Fruit fly (Drosophila melanogaster) whole organism, embryonic: ENCODE results near the gene Cfp1.
A peak's percentile ranks its signal among the peaks of the same experiment; 100 is the strongest.

Experiments used
- Atf6 ChIP-seq: fragments of 200-800 bp; sonication (Bioruptor generic); IDR thresholded peaks from 2 replicates; pipeline ENCODE4 v1.3.6; 2022; ENCODE audit warnings: missing biosample characterization, missing genetic modification characterization
- Bteb2 ChIP-seq: fragments of 200-800 bp; sonication (Bioruptor generic); optimal IDR thresholded peaks from 2 replicates; lab custom pipeline; 2016; ENCODE audit warnings: missing biosample characterization, missing genetic modification characterization
- CG1024 ChIP-seq: fragments of 200-800 bp; sonication (Bioruptor generic); IDR thresholded peaks from 2 replicates; pipeline ENCODE4 v1.3.6; 2022; ENCODE audit warnings: missing biosample characterization, missing genetic modification characterization
- CG10267 ChIP-seq: fragments of 200-800 bp; sonication (Bioruptor generic); optimal IDR thresholded peaks from 2 replicates; lab custom pipeline; 2018; ENCODE audit warnings: missing biosample characterization, mild to moderate bottlenecking, missing genetic modification characterization, moderate library complexity
- CG10366 ChIP-seq: fragments of 200-800 bp; sonication (Bioruptor generic); IDR thresholded peaks from 2 replicates; pipeline ENCODE4 v1.3.6; 2022; ENCODE audit warnings: missing biosample characterization, missing genetic modification characterization
- CG10565 ChIP-seq: fragments of 200-800 bp; sonication (Bioruptor generic); optimal IDR thresholded peaks from 3 replicates; lab custom pipeline; 2016; ENCODE audit warnings: missing biosample characterization, mild to moderate bottlenecking, missing genetic modification characterization
- CG11085 ChIP-seq: fragments of 200-800 bp; sonication (Bioruptor generic); IDR thresholded peaks from 2 replicates; pipeline ENCODE4 v1.3.6; 2022; ENCODE audit warnings: missing biosample characterization, missing genetic modification characterization
- CG12391 ChIP-seq: fragments of 200-800 bp; sonication (Bioruptor generic); optimal IDR thresholded peaks from 3 replicates; lab custom pipeline; 2018; ENCODE audit warnings: missing biosample characterization, mild to moderate bottlenecking, missing genetic modification characterization, moderate library complexity
- CG15601 ChIP-seq: fragments of 200-800 bp; sonication (Bioruptor generic); optimal IDR thresholded peaks from 3 replicates; lab custom pipeline; 2019; ENCODE audit warnings: missing biosample characterization, mild to moderate bottlenecking, missing genetic modification characterization, moderate library complexity
- CG1602 ChIP-seq: fragments of 200-800 bp; sonication (Bioruptor generic); optimal IDR thresholded peaks from 3 replicates; lab custom pipeline; 2016; ENCODE audit warnings: missing biosample characterization, missing genetic modification characterization
- CG16815 ChIP-seq: fragments of 200-800 bp; sonication (Bioruptor generic); optimal IDR thresholded peaks from 3 replicates; lab custom pipeline; 2017; ENCODE audit warnings: missing biosample characterization, mild to moderate bottlenecking, missing genetic modification characterization
- CG17385 ChIP-seq: fragments of 200-800 bp; sonication (Bioruptor generic); optimal IDR thresholded peaks from 3 replicates; lab custom pipeline; 2018; ENCODE audit warnings: missing biosample characterization, mild to moderate bottlenecking, missing genetic modification characterization
- CG17612 ChIP-seq: fragments of 200-800 bp; sonication (Bioruptor generic); IDR thresholded peaks from 2 replicates; pipeline ENCODE4 v1.3.6; 2022; ENCODE audit warnings: missing biosample characterization, missing genetic modification characterization
- CG17802 ChIP-seq: fragments of 200-800 bp; sonication (Bioruptor generic); optimal IDR thresholded peaks from 2 replicates; lab custom pipeline; 2018; ENCODE audit warnings: missing biosample characterization, mild to moderate bottlenecking, missing genetic modification characterization, moderate library complexity
- CG2712 ChIP-seq: fragments of 200-800 bp; optimal IDR thresholded peaks from 3 replicates; lab custom pipeline; 2019; ENCODE audit warnings: missing biosample characterization, mild to moderate bottlenecking, missing genetic modification characterization, moderate library complexity
- CG34224 ChIP-seq: fragments of 200-800 bp; sonication (Bioruptor generic); IDR thresholded peaks from 3 replicates; pipeline ENCODE4 v1.3.6; 2022; ENCODE audit warnings: missing biosample characterization, missing genetic modification characterization; ENCODE audit not compliant: partially characterized antibody
- CG7839 ChIP-seq: fragments of 200-800 bp; sonication (Bioruptor generic); optimal IDR thresholded peaks from 3 replicates; lab custom pipeline; 2018; ENCODE audit warnings: missing biosample characterization, mild to moderate bottlenecking, missing genetic modification characterization, moderate library complexity
- Chrac-16 ChIP-seq: fragments of 200-800 bp; sonication (Bioruptor generic); optimal IDR thresholded peaks from 3 replicates; lab custom pipeline; 2016; ENCODE audit warnings: missing biosample characterization, missing genetic modification characterization
- CkIIα-i1 ChIP-seq: fragments of 200-800 bp; sonication (Bioruptor generic); IDR thresholded peaks from 2 replicates; pipeline ENCODE4 v1.3.6; 2022; ENCODE audit warnings: missing biosample characterization, missing genetic modification characterization
- ERR ChIP-seq: fragments of 200-800 bp; sonication (Bioruptor generic); optimal IDR thresholded peaks from 2 replicates; lab custom pipeline; 2016; ENCODE audit warnings: missing biosample characterization, missing genetic modification characterization
- Ets65A ChIP-seq: fragments of 200-800 bp; sonication (Bioruptor generic); peaks from one replicate; lab custom pipeline; 2016; ENCODE audit warnings: missing biosample characterization, missing genetic modification characterization
- HLHmδ ChIP-seq: fragments of 200-800 bp; sonication (Bioruptor generic); optimal IDR thresholded peaks from 2 replicates; lab custom pipeline; 2018; ENCODE audit warnings: missing biosample characterization, mild to moderate bottlenecking, missing genetic modification characterization, moderate library complexity
- Hmr ChIP-seq: fragments of 200-800 bp; sonication (Bioruptor generic); optimal IDR thresholded peaks from 3 replicates; lab custom pipeline; 2017; ENCODE audit warnings: mild to moderate bottlenecking, missing biosample characterization, missing genetic modification reagents, missing genetic modification characterization
- Kr ChIP-seq: fragments of 200-800 bp; sonication (Bioruptor generic); optimal IDR thresholded peaks from 2 replicates; lab custom pipeline; 2017; ENCODE audit warnings: missing biosample characterization, mild to moderate bottlenecking, missing genetic modification characterization
- Lhr ChIP-seq: fragments of 200-800 bp; sonication (Bioruptor generic); optimal IDR thresholded peaks from 3 replicates; lab custom pipeline; 2017; ENCODE audit warnings: mild to moderate bottlenecking, missing biosample characterization, missing genetic modification reagents, missing genetic modification characterization
- MBD-R2 ChIP-seq: fragments of 200-800 bp; sonication (Bioruptor generic); IDR thresholded peaks from 2 replicates; pipeline ENCODE4 v1.3.6; 2022; ENCODE audit warnings: missing biosample characterization, missing genetic modification characterization
- Med ChIP-seq: fragments of 200-800 bp; sonication (Bioruptor generic); peaks from one replicate; lab custom pipeline; 2016; ENCODE audit warnings: missing biosample characterization, missing genetic modification characterization, mild to moderate bottlenecking, inconsistent platforms, moderate library complexity
- Myb ChIP-seq: fragments of 200-800 bp; sonication (Bioruptor generic); optimal IDR thresholded peaks from 2 replicates; lab custom pipeline; 2016; ENCODE audit warnings: missing biosample characterization, missing genetic modification characterization
- NFAT ChIP-seq: fragments of 200-800 bp; sonication (Bioruptor generic); IDR thresholded peaks from 2 replicates; pipeline ENCODE4 v1.3.6; 2022; ENCODE audit warnings: missing biosample characterization, missing genetic modification characterization
- Sox102F ChIP-seq: fragments of 200-800 bp; sonication (Bioruptor generic); optimal IDR thresholded peaks from 2 replicates; lab custom pipeline; 2018; ENCODE audit warnings: missing biosample characterization, mild to moderate bottlenecking, missing genetic modification characterization, moderate library complexity
- Sry-δ ChIP-seq: fragments of 200-800 bp; sonication (Bioruptor generic); optimal IDR thresholded peaks from 2 replicates; lab custom pipeline; 2016; ENCODE audit warnings: missing biosample characterization, missing genetic modification characterization
- Trl ChIP-seq, 3 experiments: fragments of >200 bp in 2 of 3; fragments of 200-800 bp in 1 of 3; sonication (Bioruptor generic) in 1 of 3; optimal IDR thresholded peaks; 2 replicates in 1 of 3; 3 replicates in 2 of 3; lab custom pipeline; 2016 to 2017; ENCODE audit warnings: missing biosample characterization in 1 of 3, missing genetic modification characterization in 1 of 3
- al ChIP-seq: fragments of 200-800 bp; sonication (Bioruptor generic); IDR thresholded peaks from 2 replicates; pipeline ENCODE4 v1.3.6; 2022; ENCODE audit warnings: missing biosample characterization, missing genetic modification characterization
- amos ChIP-seq: fragments of 200-800 bp; sonication (Bioruptor generic); IDR thresholded peaks from 2 replicates; pipeline ENCODE4 v1.3.6; 2022; ENCODE audit warnings: missing biosample characterization, missing genetic modification characterization; ENCODE audit not compliant: partially characterized antibody
- ap ChIP-seq: fragments of 200-800 bp; sonication (Bioruptor generic); IDR thresholded peaks from 2 replicates; pipeline ENCODE4 v1.3.6; 2022; ENCODE audit warnings: missing biosample characterization, missing genetic modification characterization
- bowl ChIP-seq: fragments of 200-800 bp; sonication (Bioruptor generic); IDR thresholded peaks from 2 replicates; pipeline ENCODE4 v1.3.6; 2022; ENCODE audit warnings: missing biosample characterization, missing genetic modification characterization
- cwo ChIP-seq: fragments of 200-800 bp; sonication (Bioruptor generic); optimal IDR thresholded peaks from 3 replicates; lab custom pipeline; 2017; ENCODE audit warnings: missing biosample characterization, missing genetic modification characterization, mild to moderate bottlenecking, moderate library complexity, missing genetic modification reagents
- en ChIP-seq: fragments of 200-800 bp; sonication (Bioruptor generic); optimal IDR thresholded peaks from 2 replicates; lab custom pipeline; 2016; ENCODE audit warnings: missing biosample characterization, missing genetic modification characterization
- fru ChIP-seq: fragments of >200 bp; optimal IDR thresholded peaks from 2 replicates; lab custom pipeline; 2017
- grau ChIP-seq: fragments of 200-800 bp; optimal IDR thresholded peaks from 3 replicates; lab custom pipeline; 2019; ENCODE audit warnings: missing biosample characterization, mild to moderate bottlenecking, missing genetic modification characterization, moderate library complexity
- hkb ChIP-seq, 2 experiments: fragments of 200-800 bp in 1 of 2; fragments of >200 bp in 1 of 2; sonication (Bioruptor generic) in 1 of 2; IDR thresholded peaks in 1 of 2; optimal IDR thresholded peaks in 1 of 2; 2 replicates each; pipeline versions ENCODE4 v1.3.6 to Lab custom; 2017 to 2022; ENCODE audit warnings: missing biosample characterization in 1 of 2, missing genetic modification characterization in 1 of 2
- ind ChIP-seq: fragments of 200-800 bp; sonication (Bioruptor generic); optimal IDR thresholded peaks from 3 replicates; lab custom pipeline; 2016; ENCODE audit warnings: missing biosample characterization, missing genetic modification characterization
- nmo ChIP-seq: fragments of 200-800 bp; sonication (Bioruptor generic); optimal IDR thresholded peaks from 2 replicates; lab custom pipeline; 2018; ENCODE audit warnings: missing biosample characterization, mild to moderate bottlenecking, missing genetic modification characterization, moderate library complexity
- odd ChIP-seq: fragments of 200-800 bp; sonication (Bioruptor generic); optimal IDR thresholded peaks from 2 replicates; lab custom pipeline; 2017; ENCODE audit warnings: missing biosample characterization, mild to moderate bottlenecking, missing genetic modification characterization
- repo ChIP-seq: fragments of 200-800 bp; sonication (Bioruptor generic); optimal IDR thresholded peaks from 2 replicates; lab custom pipeline; 2016; ENCODE audit warnings: missing biosample characterization, missing genetic modification characterization
- row ChIP-seq: fragments of 200-800 bp; sonication (Bioruptor generic); IDR thresholded peaks from 3 replicates; pipeline ENCODE4 v1.3.6; 2022; ENCODE audit warnings: missing biosample characterization, missing genetic modification characterization
- sd ChIP-seq: fragments of 200-800 bp; sonication (Bioruptor generic); optimal IDR thresholded peaks from 3 replicates; lab custom pipeline; 2018; ENCODE audit warnings: missing biosample characterization, mild to moderate bottlenecking, missing genetic modification characterization, moderate library complexity
- trh ChIP-seq: fragments of 200-800 bp; sonication (Bioruptor generic); optimal IDR thresholded peaks from 2 replicates; lab custom pipeline; 2016; ENCODE audit warnings: missing biosample characterization, missing genetic modification characterization
- tx ChIP-seq: fragments of 200-800 bp; sonication (Bioruptor generic); optimal IDR thresholded peaks from 2 replicates; lab custom pipeline; 2016; ENCODE audit warnings: missing biosample characterization, missing genetic modification characterization
- wor ChIP-seq: fragments of 200-800 bp; sonication (Bioruptor generic); IDR thresholded peaks from 2 replicates; pipeline ENCODE4 v1.3.6; 2022; ENCODE audit warnings: missing biosample characterization, missing genetic modification characterization
- yki ChIP-seq: fragments of >200 bp; optimal IDR thresholded peaks from 3 replicates; lab custom pipeline; 2018

The Cfp1 gene

DNA sequence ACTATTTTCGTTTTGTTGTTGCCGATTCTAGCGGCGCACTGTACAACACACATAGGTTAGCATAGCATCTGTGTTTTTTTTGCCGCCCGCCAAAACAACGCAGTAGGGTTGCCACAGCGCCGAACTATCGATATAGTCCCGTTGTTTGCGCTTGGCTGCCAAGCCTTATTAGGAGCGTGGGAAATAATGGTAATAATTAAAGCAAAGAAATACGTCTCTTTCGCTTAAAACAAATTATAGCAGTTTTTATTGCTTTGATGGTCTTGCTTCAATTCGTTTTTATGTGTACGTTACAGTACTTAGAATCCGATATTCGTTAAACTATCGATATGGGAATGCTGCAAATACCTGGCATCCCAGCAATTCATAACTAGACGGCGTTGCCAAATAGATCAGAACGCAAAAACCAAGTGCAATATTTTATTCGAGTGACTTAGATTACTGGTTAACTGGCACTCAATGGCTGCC is 29.3 kb downstream of the Cfp1 start, which contains the start of the genes mxc and Larp7 (continued):
- TF ChIP-seq CG34224, result peak; percentile 83
- peak; percentile 34 for TF ChIP-seq CG1602 (GFP tag; lab: Kevin White, UChicago)
- no peak for TF ChIP-seq Hmr (GFP tag; lab: Kevin White, UChicago)
- TF ChIP-seq repo (GFP tag; lab: Kevin White, UChicago), result no peak
- peak; percentile 40; the same call in 1 of the 2 replicates for TF ChIP-seq Atf6 (GFP tag; lab: Robert Waterston, UW)
- TF ChIP-seq grau (tag; lab: Kevin White, UChicago), result peak; percentile 55
- peak; percentile 69 for TF ChIP-seq ind (GFP tag; lab: Kevin White, UChicago)
- peak; percentile 96 for TF ChIP-seq Ets65A (GFP tag; lab: Kevin White, UChicago)
- TF ChIP-seq odd (GFP tag; lab: Kevin White, UChicago), result no peak
- TF ChIP-seq ap (GFP tag; lab: Robert Waterston, UW), result no peak
- TF ChIP-seq en (GFP tag; lab: Kevin White, UChicago), result no peak
- TF ChIP-seq CG1024, result no peak
- TF ChIP-seq CG10267 (tag; lab: Kevin White, UChicago), result peak; percentile 80
- TF ChIP-seq CG17612 (GFP tag; lab: Robert Waterston, UW), result no peak
- peak; percentile 39; the same call in 1 of the 2 replicates for TF ChIP-seq wor
- no peak for TF ChIP-seq Sox102F (GFP tag; lab: Kevin White, UChicago)
- TF ChIP-seq al, result peak; percentile 44
- peak; percentile 80 for TF ChIP-seq MBD-R2 (GFP tag; lab: Robert Waterston, UW)
- peak; percentile 25 for TF ChIP-seq Lhr (GFP tag; lab: Kevin White, UChicago)
- TF ChIP-seq HLHmδ (GFP tag; lab: Kevin White, UChicago), result no peak
- TF ChIP-seq amos, result peak; percentile 71
- TF ChIP-seq yki, result no peak
- peak; percentile 67 for TF ChIP-seq Chrac-16 (GFP tag; lab: Kevin White, UChicago)
- peak; percentile 27 for TF ChIP-seq CG17385
- peak; percentile 54 for TF ChIP-seq tx (GFP tag; lab: Kevin White, UChicago)
- TF ChIP-seq CG15601 (tag; lab: Kevin White, UChicago), result no peak
- TF ChIP-seq NFAT (GFP tag; lab: Robert Waterston, UW), result no peak
- TF ChIP-seq cwo (GFP tag; lab: Kevin White, UChicago), result no peak
- TF ChIP-seq CkIIα-i1 (GFP tag; lab: Robert Waterston, UW), result no peak
- TF ChIP-seq CG17802, result peak; percentile 16
- TF ChIP-seq ERR (GFP tag; lab: Kevin White, UChicago), result peak; percentile 24
- 0 out of 2 replicates have a peak, but pooled peaks have one; percentile 34 for TF ChIP-seq CG11085 (GFP tag; lab: Robert Waterston, UW)
- TF ChIP-seq CG2712, result peak; percentile 64
- TF ChIP-seq Sry-δ (GFP tag; lab: Kevin White, UChicago), result peak; percentile 82
- peak; percentile 53 for TF ChIP-seq Bteb2
- TF ChIP-seq sd (tag; lab: Kevin White, UChicago), result no peak
- TF ChIP-seq Kr (GFP tag; lab: Kevin White, UChicago), result no peak
- TF ChIP-seq hkb (optimal IDR thresholded peaks at IDR 0.05; lab: Kevin White, UChicago), result peak; percentile 84
- TF ChIP-seq hkb (GFP tag; IDR thresholded peaks at IDR 0.05; lab: Robert Waterston, UW), result no peak; the same call in 1 of the 2 replicates
- peak; percentile 93 for TF ChIP-seq Med
- TF ChIP-seq nmo (GFP tag; lab: Kevin White, UChicago), result peak; percentile 73
- TF ChIP-seq Myb (GFP tag; lab: Kevin White, UChicago), result peak; percentile 76
- TF ChIP-seq CG10565 (GFP tag; lab: Kevin White, UChicago), result no peak
- no peak for TF ChIP-seq Trl (optimal IDR thresholded peaks at IDR 0.05; lab: Kevin White, UChicago)
- TF ChIP-seq Trl (GFP tag; optimal IDR thresholded peaks at IDR 0.05; lab: Kevin White, UChicago), result peak; percentile 75
- no peak for TF ChIP-seq bowl (GFP tag; lab: Robert Waterston, UW)
- no peak for TF ChIP-seq fru (lab: Kevin White, UChicago)
- TF ChIP-seq CG10366 (GFP tag; lab: Robert Waterston, UW), result peak; percentile 38; the same call in 1 of the 2 replicates
- peak; percentile 91 for TF ChIP-seq row (GFP tag; lab: Robert Waterston, UW)
- TF ChIP-seq trh (GFP tag; lab: Kevin White, UChicago), result no peak
- peak; percentile 65 for TF ChIP-seq CG12391 (tag; lab: Kevin White, UChicago)
- no peak for TF ChIP-seq CG7839
- no peak for TF ChIP-seq CG16815 (GFP tag; lab: Kevin White, UChicago)
